Worm (Caenorhabditis elegans) whole organism, young adult: Measurements from ENCODE around the gene gst-10.
"Not testable (repeated sequence)": the region's sequence is repeated elsewhere in the genome, so short reads cannot be mapped to it uniquely, and the experiment has no call there.

Experiments
- B0035.1 ChIP-seq: sonication (generic microtip); optimal IDR thresholded peaks from 2 replicates; lab custom pipeline; 2016; ENCODE audit warnings: missing genetic modification characterization, mild to moderate bottlenecking, missing compliant biosample characterization, missing genotype, missing genetic modification reagents
- B0261.1 ChIP-seq: sonication (generic microtip); optimal IDR thresholded peaks from 2 replicates; lab custom pipeline; 2016; ENCODE audit warnings: mild to moderate bottlenecking, missing genetic modification characterization, moderate library complexity, missing compliant biosample characterization
- C06A6.2 ChIP-seq: fragments of 200-800 bp; sonication (Bioruptor generic); conservative IDR thresholded peaks from 2 replicates; pipeline ENCODE4 v1.3.6; 2022; ENCODE audit warnings: missing genetic modification characterization, missing compliant biosample characterization
- F10E7.11 ChIP-seq: sonication (generic microtip); optimal IDR thresholded peaks from 2 replicates; lab custom pipeline; 2017; ENCODE audit warnings: mild to moderate bottlenecking, missing genetic modification characterization, moderate library complexity, missing compliant biosample characterization
- F37B4.10 ChIP-seq: fragments of 200-800 bp; sonication (Bioruptor generic); IDR thresholded peaks from 2 replicates; pipeline ENCODE4 v1.3.6; 2022; ENCODE audit warnings: missing genetic modification characterization, missing compliant biosample characterization
- F57A8.1 ChIP-seq: fragments of 200-800 bp; sonication (Bioruptor generic); optimal IDR thresholded peaks from 2 replicates; lab custom pipeline; 2018; ENCODE audit warnings: mild to moderate bottlenecking, missing genetic modification characterization, moderate library complexity, missing compliant biosample characterization
- K12H6.12 ChIP-seq: fragments of 200-800 bp; sonication (Bioruptor generic); optimal IDR thresholded peaks from 2 replicates; lab custom pipeline; 2018; ENCODE audit warnings: mild to moderate bottlenecking, missing genetic modification characterization, missing compliant biosample characterization
- T07F8.4 ChIP-seq: sonication (generic microtip); optimal IDR thresholded peaks from 2 replicates; lab custom pipeline; 2016; ENCODE audit warnings: mild to moderate bottlenecking, missing genetic modification characterization, moderate library complexity, missing compliant biosample characterization
- Y53F4B.3 ChIP-seq: fragments of 200-800 bp; sonication (Bioruptor generic); IDR thresholded peaks from 2 replicates; pipeline ENCODE4 v1.3.6; 2022; ENCODE audit warnings: missing genetic modification reagents, missing genetic modification characterization, missing compliant biosample characterization
- Y79H2A.3 ChIP-seq: fragments of 200-800 bp; sonication (Bioruptor generic); conservative IDR thresholded peaks from 2 replicates; pipeline ENCODE4 v1.3.6; 2022; ENCODE audit warnings: missing genetic modification reagents, missing genetic modification characterization, missing compliant biosample characterization
- ama-1 ChIP-seq, 3 experiments: fragments of 150-350 bp in 1 of 3; sonication (generic microtip) in 2 of 3; optimal IDR thresholded peaks; 2 replicates each; lab custom pipeline; 2014 to 2018; ENCODE audit warnings: missing biosample characterization in 2 of 3, missing genetic modification characterization in 2 of 3, missing genetic modification reagents in 2 of 3
- atf-7 ChIP-seq: sonication (generic microtip); optimal IDR thresholded peaks from 2 replicates; lab custom pipeline; 2017; ENCODE audit warnings: mild to moderate bottlenecking, missing genetic modification characterization, missing compliant biosample characterization
- athp-1 ChIP-seq: sonication (generic microtip); optimal IDR thresholded peaks from 2 replicates; lab custom pipeline; 2017; ENCODE audit warnings: mild to moderate bottlenecking, missing genetic modification characterization, missing compliant biosample characterization
- attf-3 ChIP-seq: fragments of 200-800 bp; sonication (Bioruptor generic); conservative IDR thresholded peaks from 2 replicates; pipeline ENCODE4 v1.3.6; 2022; ENCODE audit warnings: missing genetic modification reagents, missing genetic modification characterization, missing compliant biosample characterization
- bed-1 ChIP-seq: fragments of 200-800 bp; sonication (Bioruptor generic); IDR thresholded peaks from 2 replicates; pipeline ENCODE4 v1.3.6; 2022; ENCODE audit warnings: missing genetic modification reagents, missing genetic modification characterization, missing compliant biosample characterization
- ceh-100 ChIP-seq: fragments of 200-800 bp; sonication (Bioruptor generic); IDR thresholded peaks from 2 replicates; pipeline ENCODE4 v1.3.6; 2022; ENCODE audit warnings: missing genetic modification reagents, missing genetic modification characterization, missing compliant biosample characterization
- ceh-27 ChIP-seq: fragments of 200-800 bp; sonication (Bioruptor generic); optimal IDR thresholded peaks from 2 replicates; lab custom pipeline; 2018; ENCODE audit warnings: mild to moderate bottlenecking, missing genetic modification characterization, moderate library complexity, missing compliant biosample characterization
- die-1 ChIP-seq: sonication (generic microtip); optimal IDR thresholded peaks from 2 replicates; lab custom pipeline; 2016; ENCODE audit warnings: missing genotype, mild to moderate bottlenecking, missing genetic modification characterization, missing compliant biosample characterization
- dox-1 ChIP-seq: fragments of 200-800 bp; sonication (Bioruptor generic); IDR thresholded peaks from 2 replicates; pipeline ENCODE4 v1.3.6; 2022; ENCODE audit warnings: missing genetic modification reagents, missing genetic modification characterization, missing compliant biosample characterization
- dpl-1 ChIP-seq: fragments of 150-350 bp; optimal IDR thresholded peaks from 2 replicates; lab custom pipeline; 2014; ENCODE audit warnings: missing biosample characterization, missing genetic modification reagents, missing genetic modification characterization
- egrh-3 ChIP-seq: fragments of 200-800 bp; sonication (Bioruptor generic); IDR thresholded peaks from 2 replicates; pipeline ENCODE4 v1.3.6; 2022; ENCODE audit warnings: missing genetic modification reagents, missing genetic modification characterization, missing compliant biosample characterization
- ekl-4 ChIP-seq: fragments of 200-800 bp; sonication (Bioruptor generic); IDR thresholded peaks from 2 replicates; pipeline ENCODE4 v1.3.6; 2022; ENCODE audit warnings: missing genetic modification reagents, missing genetic modification characterization, missing compliant biosample characterization
- hlh-26 ChIP-seq: fragments of 200-800 bp; sonication (Bioruptor generic); conservative IDR thresholded peaks from 2 replicates; pipeline ENCODE4 v1.3.6; 2022; ENCODE audit warnings: missing genetic modification reagents, missing genetic modification characterization, missing compliant biosample characterization
- let-607 ChIP-seq, 2 experiments: fragments of 200-800 bp in 1 of 2; sonication (Bioruptor generic) in 1 of 2; sonication (generic microtip) in 1 of 2; optimal IDR thresholded peaks; 2 replicates each; lab custom pipeline; 2016 to 2018; ENCODE audit warnings: mild to moderate bottlenecking in 2 of 2, missing compliant biosample characterization in 2 of 2, missing genetic modification characterization in 2 of 2, moderate library complexity in 2 of 2, missing genotype in 1 of 2
- lsy-27 ChIP-seq: sonication (generic microtip); optimal IDR thresholded peaks from 2 replicates; lab custom pipeline; 2017; ENCODE audit warnings: missing genetic modification characterization, mild to moderate bottlenecking, missing compliant biosample characterization, antibody characterized with exemption, missing genotype, borderline replicate concordance; ENCODE audit not compliant: insufficient read depth
- madf-10 ChIP-seq: sonication (generic microtip); optimal IDR thresholded peaks from 2 replicates; lab custom pipeline; 2016; ENCODE audit warnings: mild to moderate bottlenecking, missing genetic modification characterization, missing compliant biosample characterization
- madf-3 ChIP-seq: fragments of 200-800 bp; sonication (Bioruptor generic); IDR thresholded peaks from 2 replicates; pipeline ENCODE4 v1.3.6; 2022; ENCODE audit warnings: missing genetic modification reagents, missing genetic modification characterization, missing compliant biosample characterization
- nfya-1 ChIP-seq: sonication (generic microtip); optimal IDR thresholded peaks from 2 replicates; lab custom pipeline; 2017; ENCODE audit warnings: antibody characterized with exemption, missing compliant biosample characterization, missing genetic modification characterization, borderline replicate concordance; ENCODE audit not compliant: insufficient read depth
- nhr-120 ChIP-seq: fragments of 200-800 bp; sonication (Bioruptor generic); IDR thresholded peaks from 2 replicates; pipeline ENCODE4 v1.3.6; 2022; ENCODE audit warnings: missing genetic modification characterization, missing compliant biosample characterization
- nhr-179 ChIP-seq: sonication (generic microtip); optimal IDR thresholded peaks from 2 replicates; lab custom pipeline; 2016; ENCODE audit warnings: mild to moderate bottlenecking, missing genetic modification characterization, missing compliant biosample characterization
- nhr-80 ChIP-seq: sonication (generic microtip); optimal IDR thresholded peaks from 2 replicates; lab custom pipeline; 2016; ENCODE audit warnings: missing genetic modification characterization, missing compliant biosample characterization
- pha-4 ChIP-seq: fragments of 150-350 bp; sonication (generic microtip); optimal IDR thresholded peaks from 2 replicates; lab custom pipeline; 2014; ENCODE audit warnings: missing biosample characterization, missing genetic modification reagents, missing genetic modification characterization
- sea-2 ChIP-seq: fragments of 200-800 bp; sonication (Bioruptor generic); IDR thresholded peaks from 2 replicates; pipeline ENCODE4 v1.3.6; 2022; ENCODE audit warnings: missing genetic modification characterization, missing compliant biosample characterization
- snpc-4 ChIP-seq, 5 experiments: fragments of 150-350 bp in 1 of 5; sonication (generic microtip) in 4 of 5; optimal IDR thresholded peaks; 2 replicates each; lab custom pipeline; 2014 to 2018; ENCODE audit warnings: missing genetic modification characterization in 5 of 5, missing biosample characterization in 3 of 5, antibody characterized with exemption in 2 of 5, mild to moderate bottlenecking in 2 of 5, missing compliant biosample characterization in 2 of 5, missing genotype in 2 of 5, moderate library complexity in 2 of 5, missing genetic modification reagents in 1 of 5
- sptf-2 ChIP-seq: fragments of 200-800 bp; sonication (Bioruptor generic); optimal IDR thresholded peaks from 2 replicates; lab custom pipeline; 2018; ENCODE audit warnings: mild to moderate bottlenecking, missing genetic modification characterization, missing compliant biosample characterization
- unc-130 ChIP-seq: sonication (generic microtip); optimal IDR thresholded peaks from 2 replicates; lab custom pipeline; 2016; ENCODE audit warnings: missing genetic modification reagents, missing genetic modification characterization, missing compliant biosample characterization
- zfh-2 ChIP-seq: fragments of 200-800 bp; sonication (Bioruptor generic); conservative IDR thresholded peaks from 2 replicates; pipeline ENCODE4 v1.3.6; 2022; ENCODE audit warnings: missing genetic modification reagents, missing genetic modification characterization, missing compliant biosample characterization
- zim-3 ChIP-seq: sonication (generic microtip); optimal IDR thresholded peaks from 2 replicates; lab custom pipeline; 2017; ENCODE audit warnings: mild to moderate bottlenecking, missing genetic modification characterization, moderate library complexity, missing compliant biosample characterization

Gene gst-10

ce11 chrV:2561390-2561789 lies at the start of gene gst-10:
gst-10 (plus strand) TSS chrV:2561690.
- not testable (repeated sequence) for TF ChIP-seq F37B4.10; let-607 (tag; optimal IDR thresholded peaks at IDR 0.05; lab: Kevin White, UChicago); sea-2

- TF ChIP-seq ceh-27 (GFP tag; lab: Kevin White, UChicago); Y79H2A.3 (GFP tag; lab: Robert Waterston, UW); attf-3 (GFP tag; lab: Robert Waterston, UW): not testable (repeated sequence)
Observed at ce11 chrV:2515493-2515892, 46.0 kb upstream of the gst-10 start, which contains the start of gene str-76. str-76 (minus strand) TSS chrV:2515593.

ce11 chrV:2536309-2536708 lies 25.2 kb upstream of the gst-10 start, which contains the start of gene Y45G12C.10:
Y45G12C.10 (minus strand) TSS chrV:2536409.
- not testable (repeated sequence) for TF ChIP-seq nhr-80 (tag; lab: Kevin White, UChicago); die-1 (tag; lab: Kevin White, UChicago); madf-3

- TF ChIP-seq ama-1 (optimal IDR thresholded peaks at IDR 0.05; lab: Kevin White, UChicago) (no peak), ama-1 (GFP tag; optimal IDR thresholded peaks at IDR 0.05; lab: Kevin White, UChicago) (no peak), nhr-80 (tag; lab: Kevin White, UChicago) (peak; percentile 60), ceh-100 (no peak)
Observed at ce11 chrV:2565525-2565924, 4.0 kb downstream of the gst-10 start, which contains the start of gene Y45G12C.1. Y45G12C.1 (plus strand) TSS chrV:2565683.

- no peak for TF ChIP-seq sptf-2 (GFP tag; lab: Kevin White, UChicago)
- TF ChIP-seq ekl-4: no peak
- no peak for TF ChIP-seq snpc-4 (GFP tag; optimal IDR thresholded peaks at IDR 0.05; lab: Kevin White, UChicago)
- TF ChIP-seq snpc-4 (tag; optimal IDR thresholded peaks at IDR 0.05; lab: Kevin White, UChicago): no peak
- TF ChIP-seq athp-1: no peak
- TF ChIP-seq unc-130: no peak
- no peak for TF ChIP-seq dpl-1
- no peak for TF ChIP-seq B0035.1 (tag; lab: Kevin White, UChicago)
- no peak for TF ChIP-seq nhr-120 (GFP tag; lab: Robert Waterston, UW)
- no peak for TF ChIP-seq F10E7.11 (tag; lab: Kevin White, UChicago)
- no peak for TF ChIP-seq zim-3
- TF ChIP-seq nhr-179 (tag; lab: Kevin White, UChicago): no peak
- TF ChIP-seq C06A6.2: no peak
- no peak for TF ChIP-seq pha-4 (tag; lab: Kevin White, UChicago)
- TF ChIP-seq egrh-3 (GFP tag; lab: Robert Waterston, UW): no peak
- no peak for TF ChIP-seq nfya-1 (tag; lab: Kevin White, UChicago)
- TF ChIP-seq, all 124 proteins: peak for 0
Observed at ce11 chrV:2570643-2571042, 9.2 kb downstream of the gst-10 start, which contains the start of gene srj-19. srj-19 (minus strand) TSS chrV:2570743.

ce11 chrV:2573108-2573507 lies 11.6 kb downstream of the gst-10 start, which contains the start of gene srj-20:
srj-20 (minus strand) TSS chrV:2573208.
- no peak for TF ChIP-seq Y53F4B.3 (GFP tag; lab: Robert Waterston, UW)
- no peak for TF ChIP-seq bed-1 (GFP tag; lab: Robert Waterston, UW)
- no peak for TF ChIP-seq F57A8.1 (GFP tag; lab: Kevin White, UChicago)
- TF ChIP-seq K12H6.12: no peak
- no peak for TF ChIP-seq madf-10 (tag; lab: Kevin White, UChicago)
- no peak for TF ChIP-seq sea-2
- no peak for TF ChIP-seq dox-1
- TF ChIP-seq T07F8.4: no peak
- no peak for TF ChIP-seq B0261.1 (tag; lab: Kevin White, UChicago)
- no peak for TF ChIP-seq zim-3
- TF ChIP-seq madf-3: no peak
- no peak for TF ChIP-seq Y79H2A.3 (GFP tag; lab: Robert Waterston, UW)
- TF ChIP-seq hlh-26 (GFP tag; lab: Robert Waterston, UW): no peak
- TF ChIP-seq atf-7 (tag; lab: Kevin White, UChicago): no peak
- TF ChIP-seq zfh-2 (GFP tag; lab: Robert Waterston, UW): no peak
- TF ChIP-seq lsy-27 (tag; lab: Kevin White, UChicago): no peak
- TF ChIP-seq, all 124 proteins: peak for 0
